Worm (Caenorhabditis elegans) whole organism, L4 larva: Measurements from ENCODE around the gene T06D8.10.

Experiments used
- D1046.2 ChIP-seq: fragments of 200-800 bp; sonication (Bioruptor generic); IDR thresholded peaks from 2 replicates; pipeline ENCODE4 v1.3.6; 2022; ENCODE audit warnings: missing genetic modification characterization, missing compliant biosample characterization
- F44E2.7 ChIP-seq: fragments of 200-800 bp; sonication (Bioruptor generic); IDR thresholded peaks from 2 replicates; pipeline ENCODE4 v2.1.2; 2022; ENCODE audit warnings: missing genetic modification characterization, missing compliant biosample characterization
- F49E8.2 ChIP-seq: sonication (generic microtip); optimal IDR thresholded peaks from 2 replicates; lab custom pipeline; 2016; ENCODE audit warnings: missing compliant biosample characterization, mild to moderate bottlenecking, missing genetic modification characterization, borderline replicate concordance
- T26A8.4 ChIP-seq: fragments of 200-800 bp; sonication (Bioruptor generic); IDR thresholded peaks from 2 replicates; pipeline ENCODE4 v1.3.6; 2022; ENCODE audit warnings: missing genetic modification characterization, missing compliant biosample characterization
- ZK546.5 ChIP-seq, 2 experiments: sonication (generic microtip); optimal IDR thresholded peaks; 2 replicates each; lab custom pipeline; 2017; ENCODE audit warnings: missing biosample characterization in 2 of 2, missing genetic modification characterization in 2 of 2
- aha-1 ChIP-seq: fragments of 150-350 bp; peaks from one replicate; lab custom pipeline; 2014; ENCODE audit warnings: missing biosample characterization, missing genetic modification characterization
- ama-1 ChIP-seq: fragments of 150-350 bp; optimal IDR thresholded peaks from 2 replicates; lab custom pipeline; 2014; ENCODE audit warnings: inconsistent platforms, mixed read lengths
- ceh-20 ChIP-seq: fragments of 200-800 bp; sonication (Bioruptor generic); IDR thresholded peaks from 2 replicates; pipeline ENCODE4 v1.3.6; 2022; ENCODE audit warnings: missing genetic modification reagents, missing genetic modification characterization, missing compliant biosample characterization
- ceh-44 ChIP-seq: fragments of 200-800 bp; sonication (Bioruptor generic); IDR thresholded peaks from 2 replicates; pipeline ENCODE4 v1.3.6; 2022; ENCODE audit warnings: missing genetic modification reagents, missing genetic modification characterization, missing compliant biosample characterization
- ces-1 ChIP-seq: fragments of 150-350 bp; sonication (generic microtip); optimal IDR thresholded peaks from 4 replicates; lab custom pipeline; 2014; ENCODE audit warnings: missing biosample characterization, missing genetic modification reagents, missing genetic modification characterization
- daf-12 ChIP-seq: fragments of 150-350 bp; optimal IDR thresholded peaks from 2 replicates; lab custom pipeline; 2014; ENCODE audit warnings: missing biosample characterization, missing genetic modification reagents, missing genetic modification characterization
- dmd-6 ChIP-seq: fragments of 200-800 bp; sonication (Bioruptor generic); IDR thresholded peaks from 2 replicates; pipeline ENCODE4 v1.3.6; 2022; ENCODE audit warnings: missing genetic modification reagents, missing genetic modification characterization, missing compliant biosample characterization
- dmd-8 ChIP-seq: fragments of 200-800 bp; sonication (Bioruptor generic); IDR thresholded peaks from 2 replicates; pipeline ENCODE4 v1.3.6; 2022; ENCODE audit warnings: missing genetic modification characterization, missing compliant biosample characterization
- dpl-1 ChIP-seq: fragments of 150-350 bp; optimal IDR thresholded peaks from 2 replicates; lab custom pipeline; 2014; ENCODE audit warnings: missing biosample characterization, missing genetic modification reagents, missing genetic modification characterization
- duxl-1 ChIP-seq: sonication (generic microtip); optimal IDR thresholded peaks from 2 replicates; lab custom pipeline; 2016; ENCODE audit warnings: mild to moderate bottlenecking, missing genetic modification characterization, moderate library complexity, missing compliant biosample characterization; ENCODE audit not compliant: poor library complexity
- egl-43 ChIP-seq: fragments of 200-800 bp; sonication (Bioruptor generic); IDR thresholded peaks from 2 replicates; pipeline ENCODE4 v1.3.6; 2022; ENCODE audit warnings: missing genetic modification reagents, missing genetic modification characterization, missing compliant biosample characterization
- fkh-10 ChIP-seq: fragments of 150-350 bp; optimal IDR thresholded peaks from 2 replicates; lab custom pipeline; 2014; ENCODE audit warnings: missing biosample characterization, missing genetic modification reagents, missing genetic modification characterization
- fos-1 ChIP-seq: fragments of 150-350 bp; optimal IDR thresholded peaks from 2 replicates; lab custom pipeline; 2014; ENCODE audit warnings: missing biosample characterization, missing genetic modification characterization
- hlh-11 ChIP-seq: fragments of 200-800 bp; sonication (Bioruptor generic); optimal IDR thresholded peaks from 2 replicates; lab custom pipeline; 2018; ENCODE audit warnings: mild to moderate bottlenecking, missing genetic modification characterization, missing compliant biosample characterization
- jun-1 ChIP-seq: fragments of 150-350 bp; optimal IDR thresholded peaks from 2 replicates; lab custom pipeline; 2014; ENCODE audit warnings: missing biosample characterization, missing genetic modification reagents, missing genetic modification characterization
- lin-13 ChIP-seq: fragments of 150-350 bp; optimal IDR thresholded peaks from 2 replicates; lab custom pipeline; 2014; ENCODE audit warnings: missing biosample characterization, missing genetic modification reagents, missing genetic modification characterization
- lin-29 ChIP-seq: fragments of 200-800 bp; sonication (Bioruptor generic); IDR thresholded peaks from 2 replicates; pipeline ENCODE4 v1.3.6; 2022; ENCODE audit warnings: missing genetic modification reagents, missing genetic modification characterization, missing compliant biosample characterization
- lin-38 ChIP-seq: fragments of 200-800 bp; sonication (Bioruptor generic); IDR thresholded peaks from 2 replicates; pipeline ENCODE4 v1.3.6; 2022; ENCODE audit warnings: missing genetic modification reagents, missing genetic modification characterization, missing compliant biosample characterization
- lsy-2 ChIP-seq, 2 experiments: fragments of 150-350 bp in 1 of 2; sonication (generic microtip) in 1 of 2; optimal IDR thresholded peaks; 2 replicates each; lab custom pipeline; 2014 to 2017; ENCODE audit warnings: missing biosample characterization in 2 of 2, missing genetic modification characterization in 2 of 2
- madf-5 ChIP-seq, 2 experiments: fragments of 200-800 bp; sonication (Bioruptor generic); IDR thresholded peaks; 2 replicates each; pipeline ENCODE4 v1.3.6; 2022; ENCODE audit warnings: missing compliant biosample characterization in 2 of 2, missing genetic modification characterization in 2 of 2
- madf-9 ChIP-seq: fragments of 200-800 bp; sonication (Bioruptor generic); conservative IDR thresholded peaks from 2 replicates; pipeline ENCODE4 v1.3.6; 2022; ENCODE audit warnings: missing genetic modification reagents, missing genetic modification characterization, missing compliant biosample characterization
- mep-1 ChIP-seq: fragments of 150-350 bp; sonication (generic microtip); optimal IDR thresholded peaks from 3 replicates; lab custom pipeline; 2014; ENCODE audit warnings: missing biosample characterization, missing genetic modification characterization
- mes-2 ChIP-seq: sonication (generic microtip); optimal IDR thresholded peaks from 2 replicates; lab custom pipeline; 2016; ENCODE audit warnings: missing genotype, mild to moderate bottlenecking, missing genetic modification characterization, missing compliant biosample characterization; ENCODE audit not compliant: poor library complexity, severe bottlenecking
- nhr-10 ChIP-seq: fragments of 150-350 bp; optimal IDR thresholded peaks from 2 replicates; lab custom pipeline; 2014; ENCODE audit warnings: missing biosample characterization, missing genetic modification characterization
- nhr-25 ChIP-seq: sonication (generic microtip); optimal IDR thresholded peaks from 2 replicates; lab custom pipeline; 2017; ENCODE audit warnings: missing genetic modification characterization, mild to moderate bottlenecking, missing compliant biosample characterization, antibody characterized with exemption, moderate library complexity, borderline replicate concordance; ENCODE audit not compliant: insufficient read depth
- nhr-6 ChIP-seq: fragments of 150-350 bp; optimal IDR thresholded peaks from 2 replicates; lab custom pipeline; 2014; ENCODE audit warnings: missing biosample characterization, missing genetic modification characterization
- rbr-2 ChIP-seq: sonication (generic microtip); optimal IDR thresholded peaks from 2 replicates; lab custom pipeline; 2016; ENCODE audit warnings: missing genotype, missing genetic modification characterization, missing compliant biosample characterization
- set-16 ChIP-seq: fragments of 200-800 bp; sonication (Bioruptor generic); IDR thresholded peaks from 2 replicates; pipeline ENCODE4 v1.3.6; 2022; ENCODE audit warnings: missing genetic modification reagents, missing genetic modification characterization, missing compliant biosample characterization
- spr-3 ChIP-seq: fragments of 200-800 bp; sonication (Bioruptor generic); optimal IDR thresholded peaks from 2 replicates; lab custom pipeline; 2018; ENCODE audit warnings: mild to moderate bottlenecking, missing genetic modification characterization, missing compliant biosample characterization
- tag-97 ChIP-seq: fragments of 200-800 bp; sonication (Bioruptor generic); IDR thresholded peaks from 2 replicates; pipeline ENCODE4 v1.3.6; 2022; ENCODE audit warnings: missing genetic modification characterization, missing compliant biosample characterization
- unc-39 ChIP-seq: sonication (generic microtip); optimal IDR thresholded peaks from 2 replicates; lab custom pipeline; 2017; ENCODE audit warnings: missing biosample characterization, missing genetic modification characterization
- unc-62 ChIP-seq, 3 experiments: fragments of 150-350 bp in 1 of 3; sonication (generic microtip); optimal IDR thresholded peaks in 2 of 3; peaks in 1 of 3; 1 replicate in 1 of 3; 2 replicates in 2 of 3; lab custom pipeline; 2014 to 2017; ENCODE audit warnings: missing biosample characterization in 3 of 3, missing genetic modification characterization in 3 of 3, missing genetic modification reagents in 3 of 3, missing genotype in 1 of 3
- vab-7 ChIP-seq: fragments of 200-800 bp; sonication (Bioruptor generic); IDR thresholded peaks from 2 replicates; pipeline ENCODE4 v1.3.6; 2022; ENCODE audit warnings: missing genetic modification reagents, missing genetic modification characterization, missing compliant biosample characterization
- zfp-2 ChIP-seq: sonication (generic microtip); optimal IDR thresholded peaks from 2 replicates; lab custom pipeline; 2016; ENCODE audit warnings: mild to moderate bottlenecking, missing genetic modification characterization, missing compliant biosample characterization
- zfp-3 ChIP-seq: fragments of 200-800 bp; sonication (Bioruptor generic); conservative IDR thresholded peaks from 2 replicates; pipeline ENCODE4 v1.3.6; 2022; ENCODE audit warnings: missing genetic modification reagents, missing genetic modification characterization, missing compliant biosample characterization
- zip-11 ChIP-seq: fragments of 200-800 bp; sonication (Bioruptor generic); IDR thresholded peaks from 2 replicates; pipeline ENCODE4 v1.3.6; 2022; ENCODE audit warnings: missing genetic modification characterization, missing compliant biosample characterization

Gene T06D8.10

DNA sequence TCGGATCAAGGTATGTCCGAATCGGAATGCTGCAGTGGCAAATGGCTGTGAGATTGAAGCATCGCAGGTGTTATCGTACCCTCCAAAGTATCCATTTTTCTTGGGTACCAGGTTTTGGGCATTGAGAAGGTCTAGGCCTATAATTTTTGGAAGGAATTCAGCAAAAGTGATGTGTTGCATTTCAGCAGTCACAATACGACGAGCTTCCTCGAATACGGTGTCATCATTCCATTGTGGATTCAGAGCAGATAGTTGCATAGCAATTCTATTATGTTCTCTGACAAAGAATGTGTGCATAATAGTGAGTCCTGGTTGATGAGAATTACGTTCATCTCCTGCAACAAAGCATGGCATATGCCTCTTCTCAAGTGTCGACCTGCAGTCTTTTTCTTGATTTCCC lies 4.4 kb downstream of the T06D8.10 start:
- TF ChIP-seq aha-1 (tag; lab: Kevin White, UChicago) (peak; percentile 80), madf-5 (GFP tag; IDR thresholded peaks at IDR 0.05; lab: Robert Waterston, UW) (no peak), tag-97 (GFP tag; lab: Robert Waterston, UW) (no peak), ZK546.5 (tag; optimal IDR thresholded peaks at IDR 0.05; lab: Kevin White, UChicago) (no peak), hlh-11 (no peak), ces-1 (GFP tag; lab: Kevin White, UChicago) (no peak), nhr-6 (tag; lab: Kevin White, UChicago) (no peak), unc-62 (GFP tag; optimal IDR thresholded peaks at IDR 0.05 in 1 of 2; lab: Kevin White, UChicago) (peak in 1 of 2 experiments; percentile 98), unc-62 (tag; optimal IDR thresholded peaks at IDR 0.05; lab: Kevin White, UChicago) (no peak), ceh-44 (GFP tag; lab: Robert Waterston, UW) (no peak), lin-29 (GFP tag; lab: Robert Waterston, UW) (no peak), spr-3 (no peak), zfp-3 (GFP tag; lab: Robert Waterston, UW) (no peak)

DNA sequence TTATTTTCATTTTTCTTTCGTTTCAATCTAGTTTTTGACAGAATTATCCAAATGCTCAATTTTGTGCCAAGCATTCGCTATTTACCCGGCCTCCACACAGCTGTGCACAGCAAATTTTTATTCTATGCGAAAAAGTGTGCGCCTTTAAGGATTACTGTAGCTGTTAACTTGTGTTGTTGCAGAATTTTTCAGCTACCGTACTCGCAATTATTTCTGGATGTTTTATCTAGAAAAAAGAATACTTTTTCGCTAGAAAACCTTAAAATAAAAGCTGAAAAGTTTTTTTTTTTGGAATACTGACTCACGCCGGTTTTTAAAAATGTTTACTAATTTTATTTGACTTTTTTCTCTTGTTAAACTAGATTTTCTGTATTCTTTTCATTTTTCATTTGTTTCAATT lies 5.8 kb downstream of the T06D8.10 start:
- TF ChIP-seq fos-1 (tag; lab: Kevin White, UChicago) (no peak), tag-97 (GFP tag; lab: Robert Waterston, UW) (no peak), egl-43 (GFP tag; lab: Robert Waterston, UW) (no peak), ceh-20 (GFP tag; lab: Robert Waterston, UW) (no peak), F49E8.2 (no peak), F44E2.7 (GFP tag; lab: Robert Waterston, UW) (no peak), madf-9 (no peak), zfp-2 (tag; lab: Kevin White, UChicago) (no peak)

DNA sequence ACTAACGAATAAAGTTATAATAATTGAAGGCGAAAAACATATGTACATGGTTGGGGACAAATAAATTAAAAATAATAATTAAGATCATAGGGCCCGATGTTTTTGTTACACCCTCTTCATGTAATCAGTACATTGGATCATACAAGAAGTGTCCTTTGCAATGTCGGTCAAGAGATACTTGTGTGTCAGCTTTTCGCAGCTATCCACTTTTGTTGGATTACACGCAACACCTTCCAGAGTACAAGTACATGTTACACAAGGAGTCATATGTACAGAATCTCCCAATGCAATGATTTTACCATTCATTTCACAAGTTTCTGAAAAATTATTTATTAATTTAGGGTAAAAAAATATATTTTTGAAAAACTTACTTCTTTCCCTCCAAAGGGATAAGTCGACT lies 6.4 kb downstream of the T06D8.10 start:
- TF ChIP-seq lin-38 (GFP tag; lab: Robert Waterston, UW) = peak; percentile 36; the same call in 1 of the 2 replicates
- TF ChIP-seq nhr-25 (tag; lab: Kevin White, UChicago) = no peak
- no peak for TF ChIP-seq nhr-10 (tag; lab: Kevin White, UChicago)
- TF ChIP-seq aha-1 (tag; lab: Kevin White, UChicago) = peak; percentile 68
- TF ChIP-seq nhr-6 (tag; lab: Kevin White, UChicago) = no peak
- TF ChIP-seq set-16 (GFP tag; lab: Robert Waterston, UW) = no peak
- no peak for TF ChIP-seq duxl-1 (tag; lab: Kevin White, UChicago)
- TF ChIP-seq zip-11 (GFP tag; lab: Robert Waterston, UW) = no peak
- no peak for TF ChIP-seq mes-2

DNA sequence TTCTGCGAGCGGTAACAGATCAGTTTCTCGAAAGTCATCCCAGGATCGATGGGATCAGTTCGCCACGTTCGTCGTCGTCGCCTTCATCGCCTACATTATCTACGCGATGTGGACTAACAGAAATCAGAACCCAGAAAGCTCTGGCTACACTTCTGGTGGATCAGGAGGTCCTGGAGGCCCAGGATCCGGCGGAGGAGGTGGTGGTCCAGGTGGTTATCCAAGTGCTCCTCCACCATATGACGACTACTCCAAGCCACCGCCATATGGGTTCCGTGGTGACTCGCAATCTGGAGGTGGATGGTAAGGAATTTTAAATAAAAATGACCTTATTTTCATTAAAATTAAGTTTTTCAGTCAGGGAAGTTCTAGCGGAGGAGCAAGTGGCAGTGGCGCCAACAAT lies 7.1 kb downstream of the T06D8.10 start:
- peak; percentile 53 for TF ChIP-seq set-16 (GFP tag; lab: Robert Waterston, UW)
- TF ChIP-seq daf-12 (tag; lab: Kevin White, UChicago) = no peak

DNA sequence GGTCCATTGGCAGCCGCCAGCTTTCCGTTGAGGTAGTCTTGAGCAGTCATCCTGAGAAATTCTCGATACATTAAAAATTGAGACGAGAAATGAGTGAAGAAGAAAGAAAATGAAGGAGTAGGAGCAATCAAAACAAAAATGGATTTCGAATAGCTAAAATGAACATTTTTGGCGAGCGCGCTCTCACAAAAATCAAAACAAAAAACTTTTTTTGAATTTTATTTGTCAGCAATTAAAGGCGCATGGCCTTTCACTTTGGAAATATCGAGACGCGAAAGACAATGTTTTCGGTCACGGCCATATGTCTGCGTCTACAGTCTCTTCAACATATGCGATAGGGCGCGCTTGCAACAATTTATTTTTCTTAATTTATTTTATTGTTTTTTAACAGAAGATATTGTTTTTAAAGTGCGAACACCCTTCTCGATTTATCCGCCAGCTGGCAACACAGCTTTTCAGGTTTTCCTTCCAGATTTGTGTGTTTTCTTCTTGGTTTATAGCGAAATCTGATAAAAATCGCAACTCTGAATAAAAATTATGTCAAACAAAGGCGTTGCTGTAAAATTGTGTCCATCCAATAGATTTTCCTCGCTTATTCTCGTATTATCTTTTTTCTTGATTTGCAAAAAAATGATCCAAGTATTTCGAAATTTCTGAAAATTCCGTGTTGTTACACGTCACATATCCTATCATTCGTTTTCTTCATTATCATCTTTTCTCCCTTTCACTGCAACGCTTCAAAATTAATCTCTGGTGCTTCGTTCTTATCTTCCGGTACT lies 8.3 kb downstream of the T06D8.10 start, which contains the start of the genes rpn-9 and T06D8.9:
Gene rpn-9, minus strand, starts transcription at position 51 of the 779 bp plus-strand sequence.
Gene T06D8.9, plus strand, starts transcription at position 729 of the 779 bp plus-strand sequence.
- TF ChIP-seq lin-29 (GFP tag; lab: Robert Waterston, UW) (no peak), spr-3 (no peak), hlh-11 (peak; percentile 77), lsy-2 (tag; optimal IDR thresholded peaks at IDR 0.05; lab: Kevin White, UChicago) (peak; percentile 25 to 93), rbr-2 (peak; percentile 70), vab-7 (no peak), lin-13 (GFP tag; lab: Kevin White, UChicago) (peak; percentile 87), dmd-6 (GFP tag; lab: Robert Waterston, UW) (peak; percentile 48; the same call in 1 of the 2 replicates), zfp-3 (GFP tag; lab: Robert Waterston, UW) (no peak), unc-39 (tag; lab: Kevin White, UChicago) (no peak), jun-1 (no peak), nhr-25 (tag; lab: Kevin White, UChicago) (no peak), T26A8.4 (GFP tag; lab: Robert Waterston, UW) (no peak), mep-1 (tag; lab: Kevin White, UChicago) (peak; percentile 91), dpl-1 (GFP tag; lab: Kevin White, UChicago) (peak; percentile 71), D1046.2 (GFP tag; lab: Robert Waterston, UW) (no peak), dmd-8 (GFP tag; lab: Robert Waterston, UW) (no peak), ama-1 (lab: Kevin White, UChicago) (peak; percentile 37), lin-38 (GFP tag; lab: Robert Waterston, UW) (peak; percentile 97), fkh-10 (GFP tag; lab: Kevin White, UChicago) (peak; percentile 19), fos-1 (tag; lab: Kevin White, UChicago) (no peak), madf-9 (no peak)
